4 worm cellular contexts compared by ENCODE assay signal in genomic region chrX:2553433-2553860, ce11.
A peak's percentile ranks its signal among the peaks of the same experiment; 100 is the strongest.
TF ChIP-seq lines count a peak whose summit lies in the region.

No protein-coding gene starts in this region.

TF ChIP-seq in whole organism, L2 larva, 48 proteins besides CTCF, POLR2A, EP300 and RAD21 (continued from another document):
- TF ChIP-seq lin-11 (tag; optimal IDR thresholded peaks at IDR 0.05; lab: Kevin White, UChicago) (no peak), sma-9 (GFP tag; optimal IDR thresholded peaks at IDR 0.05; lab: Kevin White, UChicago) (peak; percentile 58), sma-9 (tag; optimal IDR thresholded peaks at IDR 0.05; lab: Kevin White, UChicago) (no peak), mdl-1 (tag; optimal IDR thresholded peaks at IDR 0.05; lab: Kevin White, UChicago) (peak in 1 of 2 experiments; percentile 50), blmp-1 (tag; optimal IDR thresholded peaks at IDR 0.05; lab: Kevin White, UChicago; ENCODE audit: insufficient read depth) (peak; percentile 57), snpc-4 (tag; optimal IDR thresholded peaks at IDR 0.05; lab: Kevin White, UChicago) (no peak), crh-2 (tag; optimal IDR thresholded peaks at IDR 0.05; lab: Kevin White, UChicago) (peak; percentile 70), nhr-11 (tag; optimal IDR thresholded peaks at IDR 0.05; lab: Kevin White, UChicago) (peak; percentile 56), ceh-82 (tag; optimal IDR thresholded peaks at IDR 0.05; lab: Kevin White, UChicago) (no peak), ztf-4 (tag; optimal IDR thresholded peaks at IDR 0.05; lab: Kevin White, UChicago) (peak; percentile 13), nhr-6 (tag; optimal IDR thresholded peaks at IDR 0.05; lab: Kevin White, UChicago) (peak; percentile 13), ZK546.5 (tag; optimal IDR thresholded peaks at IDR 0.05; lab: Kevin White, UChicago) (no peak), lsy-2 (tag; optimal IDR thresholded peaks at IDR 0.05; lab: Kevin White, UChicago) (peak; percentile 53 to 67), R02D3.7 (tag; optimal IDR thresholded peaks at IDR 0.05; lab: Kevin White, UChicago) (no peak), lin-13 (GFP tag; optimal IDR thresholded peaks at IDR 0.05; lab: Kevin White, UChicago) (peak; percentile 58), unc-39 (tag; optimal IDR thresholded peaks at IDR 0.05; lab: Kevin White, UChicago) (no peak), nhr-21 (tag; optimal IDR thresholded peaks at IDR 0.05; lab: Kevin White, UChicago) (peak; percentile 73), zag-1 (tag; optimal IDR thresholded peaks at IDR 0.05; lab: Kevin White, UChicago) (no peak), lin-39 (tag; optimal IDR thresholded peaks at IDR 0.05; lab: Kevin White, UChicago) (no peak), unc-55 (GFP tag; optimal IDR thresholded peaks at IDR 0.05; lab: Kevin White, UChicago) (peak; percentile 80), skn-1 (tag; optimal IDR thresholded peaks at IDR 0.05; lab: Kevin White, UChicago) (no peak), nhr-237 (tag; optimal IDR thresholded peaks at IDR 0.05; lab: Kevin White, UChicago) (no peak), unc-62 (GFP tag; optimal IDR thresholded peaks at IDR 0.05; lab: Kevin White, UChicago) (no peak), elt-1 (tag; optimal IDR thresholded peaks at IDR 0.05; lab: Kevin White, UChicago) (no peak), ceh-16 (tag; optimal IDR thresholded peaks at IDR 0.05; lab: Kevin White, UChicago) (no peak)

TF ChIP-seq in whole organism, L4 larva, 104 proteins besides CTCF, POLR2A, EP300 and RAD21 (continued from another document and continues in another):
- TF ChIP-seq arid-1 (GFP tag; conservative IDR thresholded peaks at IDR 0.05; lab: Robert Waterston, UW) (peak; percentile 67), dmd-9 (GFP tag; IDR thresholded peaks at IDR 0.05; lab: Robert Waterston, UW) (peak; percentile 58; the same call in 1 of the 2 replicates), dve-1 (tag; optimal IDR thresholded peaks at IDR 0.05; lab: Kevin White, UChicago; ENCODE audit: insufficient read depth) (peak; percentile 57), nhr-77 (tag; optimal IDR thresholded peaks at IDR 0.05; lab: Kevin White, UChicago) (peak; percentile 16), aly-2 (tag; optimal IDR thresholded peaks at IDR 0.05; lab: Kevin White, UChicago) (no peak), ceh-32 (tag; optimal IDR thresholded peaks at IDR 0.05; lab: Kevin White, UChicago; ENCODE audit: poor library complexity) (no peak), dmd-8 (GFP tag; IDR thresholded peaks at IDR 0.05; lab: Robert Waterston, UW) (peak; percentile 70), daf-16 (GFP tag; optimal IDR thresholded peaks at IDR 0.05; lab: Kevin White, UChicago) (peak; percentile 68 to 91), daf-16 (tag; optimal IDR thresholded peaks at IDR 0.05; lab: Kevin White, UChicago) (peak; percentile 75), saeg-2 (GFP tag; IDR thresholded peaks at IDR 0.05; lab: Robert Waterston, UW) (peak; percentile 71), ama-1 (optimal IDR thresholded peaks at IDR 0.05; lab: Kevin White, UChicago) (no peak), snpc-1.2 (GFP tag; IDR thresholded peaks at IDR 0.05; lab: Robert Waterston, UW) (peak; percentile 83), ceh-62 (tag; optimal IDR thresholded peaks at IDR 0.05; lab: Kevin White, UChicago) (no peak), mdt-29 (GFP tag; IDR thresholded peaks at IDR 0.05; lab: Robert Waterston, UW) (no peak), nhr-237 (tag; optimal IDR thresholded peaks at IDR 0.05; lab: Kevin White, UChicago) (no peak), zip-11 (GFP tag; IDR thresholded peaks at IDR 0.05; lab: Robert Waterston, UW) (peak; percentile 56; the same call in 1 of the 2 replicates), zag-1 (tag; optimal IDR thresholded peaks at IDR 0.05; lab: Kevin White, UChicago) (no peak), T26A8.4 (GFP tag; IDR thresholded peaks at IDR 0.05; lab: Robert Waterston, UW) (peak; percentile 83), pha-4 (GFP tag; IDR thresholded peaks at IDR 0.05; lab: Robert Waterston, UW) (peak; percentile 83), pha-4 (tag; optimal IDR thresholded peaks at IDR 0.05; lab: Kevin White, UChicago) (no peak), gei-8 (GFP tag; optimal IDR thresholded peaks at IDR 0.05; lab: Kevin White, UChicago) (peak; percentile 62), madf-5 (GFP tag; IDR thresholded peaks at IDR 0.05; lab: Robert Waterston, UW) (peak; percentile 37 to 86; a peak in 1 of 4 replicates), fos-1 (tag; optimal IDR thresholded peaks at IDR 0.05; lab: Kevin White, UChicago) (no peak), ztf-11 (tag; optimal IDR thresholded peaks at IDR 0.05; lab: Kevin White, UChicago) (no peak), hlh-11 (tag; optimal IDR thresholded peaks at IDR 0.05; lab: Kevin White, UChicago) (peak; percentile 69), unc-130 (GFP tag; optimal IDR thresholded peaks at IDR 0.05; lab: Kevin White, UChicago) (peak; percentile 25), sdz-12 (GFP tag; optimal IDR thresholded peaks at IDR 0.05; lab: Kevin White, UChicago) (peak; percentile 75), hif-1 (tag; optimal IDR thresholded peaks at IDR 0.05; lab: Kevin White, UChicago) (peak in 1 of 2 experiments; percentile 45), Y5F2A.4 (GFP tag; optimal IDR thresholded peaks at IDR 0.05; lab: Kevin White, UChicago) (peak; percentile 85), nhr-11 (tag; optimal IDR thresholded peaks at IDR 0.05; lab: Kevin White, UChicago) (no peak), lim-7 (GFP tag; IDR thresholded peaks at IDR 0.05; lab: Robert Waterston, UW) (peak; percentile 92), set-16 (GFP tag; IDR thresholded peaks at IDR 0.05; lab: Robert Waterston, UW) (peak; percentile 28; the same call in 1 of the 2 replicates), ZK337.2 (GFP tag; IDR thresholded peaks at IDR 0.05; lab: Robert Waterston, UW) (peak; percentile 81), daf-12 (tag; optimal IDR thresholded peaks at IDR 0.05; lab: Kevin White, UChicago) (no peak), zip-2 (tag; optimal IDR thresholded peaks at IDR 0.05; lab: Kevin White, UChicago) (peak; percentile 87), nhr-28 (tag; optimal IDR thresholded peaks at IDR 0.05; lab: Kevin White, UChicago) (peak; percentile 65), jun-1 (tag; optimal IDR thresholded peaks at IDR 0.05; lab: Kevin White, UChicago) (no peak)

TF ChIP-seq in whole organism, late embryonic, 69 proteins besides CTCF, POLR2A, EP300 and RAD21 (continued from another document and continues in another):
- TF ChIP-seq pat-9 (tag; optimal IDR thresholded peaks at IDR 0.05; lab: Kevin White, UChicago) (peak; percentile 34), C38D4.7 (GFP tag; optimal IDR thresholded peaks at IDR 0.05; lab: Kevin White, UChicago) (peak; percentile 50), mec-3 (tag; optimal IDR thresholded peaks at IDR 0.05; lab: Kevin White, UChicago; ENCODE audit: borderline replicate concordance) (no peak), K02D7.2 (tag; optimal IDR thresholded peaks at IDR 0.05; lab: Kevin White, UChicago) (no peak), che-1 (tag; optimal IDR thresholded peaks at IDR 0.05; lab: Kevin White, UChicago) (peak; percentile 68), lim-6 (tag; optimal IDR thresholded peaks at IDR 0.05; lab: Kevin White, UChicago) (peak; percentile 51), pax-1 (tag; optimal IDR thresholded peaks at IDR 0.05; lab: Kevin White, UChicago) (no peak), pros-1 (tag; optimal IDR thresholded peaks at IDR 0.05; lab: Kevin White, UChicago) (peak; percentile 44), ceh-45 (GFP tag; IDR thresholded peaks at IDR 0.05; lab: Robert Waterston, UW) (0 out of 2 replicates have a peak, but pooled peaks have one; percentile 52), hlh-6 (tag; optimal IDR thresholded peaks at IDR 0.05; lab: Kevin White, UChicago) (no peak), ceh-30 (tag; optimal IDR thresholded peaks at IDR 0.05; lab: Kevin White, UChicago) (no peak), sdc-2 (tag; optimal IDR thresholded peaks at IDR 0.05; lab: Kevin White, UChicago) (peak; percentile 65), ref-2 (tag; optimal IDR thresholded peaks at IDR 0.05; lab: Kevin White, UChicago) (peak; percentile 49), T23F11.4 (GFP tag; optimal IDR thresholded peaks at IDR 0.05; lab: Kevin White, UChicago) (peak; percentile 5), nhr-232 (tag; optimal IDR thresholded peaks at IDR 0.05; lab: Kevin White, UChicago) (peak; percentile 30), hlh-8 (tag; optimal IDR thresholded peaks at IDR 0.05; lab: Kevin White, UChicago) (no peak), npax-4 (tag; optimal IDR thresholded peaks at IDR 0.05; lab: Kevin White, UChicago) (peak; percentile 9), ttx-3 (tag; optimal IDR thresholded peaks at IDR 0.05; lab: Kevin White, UChicago) (peak; percentile 32), hlh-13 (GFP tag; optimal IDR thresholded peaks at IDR 0.05; lab: Kevin White, UChicago) (peak; percentile 20), ceh-18 (tag; optimal IDR thresholded peaks at IDR 0.05; lab: Kevin White, UChicago) (peak; percentile 76), ceh-9 (tag; optimal IDR thresholded peaks at IDR 0.05; lab: Kevin White, UChicago) (no peak), hlh-30 (tag; optimal IDR thresholded peaks at IDR 0.05; lab: Kevin White, UChicago; ENCODE audit: insufficient read depth) (peak; percentile 66), ceh-6 (GFP tag; optimal IDR thresholded peaks at IDR 0.05; lab: Kevin White, UChicago) (peak; percentile 10), nhr-11 (tag; optimal IDR thresholded peaks at IDR 0.05; lab: Kevin White, UChicago) (no peak), ceh-31 (tag; optimal IDR thresholded peaks at IDR 0.05; lab: Kevin White, UChicago) (peak; percentile 65), dve-1 (tag; optimal IDR thresholded peaks at IDR 0.05; lab: Kevin White, UChicago) (no peak), ceh-19 (GFP tag; optimal IDR thresholded peaks at IDR 0.05; lab: Kevin White, UChicago) (peak; percentile 47), ceh-34 (tag; optimal IDR thresholded peaks at IDR 0.05; lab: Kevin White, UChicago) (peak; percentile 40), hlh-15 (tag; optimal IDR thresholded peaks at IDR 0.05; lab: Kevin White, UChicago) (peak; percentile 46), rnt-1 (tag; optimal IDR thresholded peaks at IDR 0.05; lab: Kevin White, UChicago) (peak; percentile 62), eyg-1 (tag; optimal IDR thresholded peaks at IDR 0.05; lab: Kevin White, UChicago) (no peak), unc-3 (GFP tag; conservative IDR thresholded peaks at IDR 0.05; lab: Robert Waterston, UW) (no peak), unc-3 (tag; optimal IDR thresholded peaks at IDR 0.05; lab: Kevin White, UChicago) (peak; percentile 39), C08G9.2 (tag; optimal IDR thresholded peaks at IDR 0.05; lab: Kevin White, UChicago) (peak; percentile 27), pqm-1 (tag; optimal IDR thresholded peaks at IDR 0.05; lab: Kevin White, UChicago) (peak; percentile 39), madf-2 (tag; optimal IDR thresholded peaks at IDR 0.05; lab: Kevin White, UChicago) (peak; percentile 66), elt-4 (tag; optimal IDR thresholded peaks at IDR 0.05; lab: Kevin White, UChicago) (no peak), Y22D7AL.16 (tag; optimal IDR thresholded peaks at IDR 0.05; lab: Kevin White, UChicago) (no peak), ceh-14 (tag; optimal IDR thresholded peaks at IDR 0.05; lab: Kevin White, UChicago) (peak; percentile 28)

TF ChIP-seq in whole organism, mixed stage, embryonic, 35 proteins besides CTCF, POLR2A, EP300 and RAD21 (continued from another document):
- TF ChIP-seq cnd-1 (tag; optimal IDR thresholded peaks at IDR 0.05; lab: Kevin White, UChicago) (peak; percentile 17), M03D4.4 (tag; optimal IDR thresholded peaks at IDR 0.05; lab: Kevin White, UChicago) (no peak), pha-4 (tag; optimal IDR thresholded peaks at IDR 0.05; lab: Kevin White, UChicago) (no peak), unc-62 (GFP tag; optimal IDR thresholded peaks at IDR 0.05; lab: Kevin White, UChicago) (peak; percentile 29), lin-32 (GFP tag; optimal IDR thresholded peaks at IDR 0.05; lab: Kevin White, UChicago) (no peak)
